Fruit fly (Drosophila melanogaster): ENCODE measurements around the gene CG7044.

DNA sequence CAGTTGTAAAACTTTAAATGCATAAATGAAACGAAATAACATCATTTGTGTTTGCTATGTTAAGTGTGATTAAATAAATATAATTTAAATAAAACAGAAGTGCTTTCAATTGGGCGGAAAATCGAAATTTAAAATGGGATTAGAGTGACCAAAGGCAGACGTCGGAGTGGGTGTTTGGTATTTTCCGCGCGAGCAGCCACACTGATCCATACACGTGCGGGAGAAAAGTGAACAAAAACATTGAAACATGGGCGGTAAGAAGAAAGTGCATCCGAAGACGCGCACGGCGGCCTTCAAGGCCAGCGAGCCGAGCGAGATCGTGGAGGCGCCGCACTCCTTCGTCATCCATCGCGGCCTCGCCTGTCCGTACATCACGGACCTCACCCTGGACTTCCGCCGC lies 14.5 kb upstream of the CG7044 start, which contains the start of gene ppan:
- TF ChIP-seq psq (optimal IDR thresholded peaks at IDR 0.05) (no peak), EcR (GFP tag; optimal IDR thresholded peaks at IDR 0.05) (no peak), usp (GFP tag; optimal IDR thresholded peaks at IDR 0.05) (no peak), pan (optimal IDR thresholded peaks at IDR 0.05) (no peak), CG8478 (optimal IDR thresholded peaks at IDR 0.05) (no peak), Dll (optimal IDR thresholded peaks at IDR 0.05) (no peak)
